Fruit fly (Drosophila melanogaster): ENCODE measurements around the gene Coq8.

Coq8 gene

DNA sequence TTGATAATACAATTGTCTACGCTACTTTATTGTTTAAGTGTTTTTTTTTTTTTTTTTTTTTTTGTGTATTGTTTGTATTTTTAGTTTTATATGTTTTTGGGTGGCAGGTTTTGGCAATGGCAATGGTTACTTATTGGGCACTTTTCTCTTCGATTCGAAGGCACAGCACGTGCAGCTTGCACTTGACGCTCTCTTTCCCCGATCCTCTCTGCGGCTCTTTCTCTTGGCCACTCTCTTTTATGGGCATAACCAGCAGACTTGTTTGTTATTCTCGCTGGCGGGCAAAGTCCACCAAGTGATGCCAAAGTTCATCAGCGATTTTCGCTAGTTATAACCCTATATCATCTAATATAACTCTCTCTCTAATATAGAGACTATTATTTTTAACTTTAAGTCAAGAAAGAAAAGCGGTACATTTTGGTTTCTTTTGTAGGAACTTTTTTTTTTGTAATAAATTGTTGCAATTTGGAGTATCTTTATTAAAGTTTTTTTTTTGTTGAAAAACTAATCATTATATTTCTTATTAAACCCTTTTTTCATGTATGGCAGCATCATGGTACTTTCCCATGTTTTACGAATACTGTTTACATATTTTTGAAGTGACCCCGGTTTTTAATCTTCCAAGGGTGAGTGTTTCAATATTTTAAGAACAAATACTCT is 10.6 kb downstream of the Coq8 start:
- TF ChIP-seq CTCF (optimal IDR thresholded peaks at IDR 0.05) (no peak), CG8478 (optimal IDR thresholded peaks at IDR 0.05) (no peak)

DNA sequence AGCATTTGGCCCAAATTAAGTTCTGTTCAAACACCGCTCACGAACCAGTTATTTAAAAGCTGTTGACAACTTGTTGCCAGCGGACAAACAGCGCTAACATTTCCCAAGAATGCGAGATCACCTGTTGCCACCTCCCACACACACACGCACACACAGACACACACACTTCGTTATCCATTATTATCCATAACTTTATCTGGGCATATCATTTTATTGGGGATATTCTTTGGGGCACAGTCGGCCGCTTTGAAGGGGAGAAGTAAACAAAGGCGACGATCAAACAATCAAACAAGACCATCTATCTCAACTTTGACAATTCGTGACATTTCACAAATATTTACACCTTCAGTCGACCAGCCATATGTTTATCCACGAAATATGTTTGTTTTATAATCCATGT is 11.8 kb downstream of the Coq8 start:
- no peak for TF ChIP-seq CTCF (optimal IDR thresholded peaks at IDR 0.05)
- TF ChIP-seq CG8478 (optimal IDR thresholded peaks at IDR 0.05): no peak

DNA sequence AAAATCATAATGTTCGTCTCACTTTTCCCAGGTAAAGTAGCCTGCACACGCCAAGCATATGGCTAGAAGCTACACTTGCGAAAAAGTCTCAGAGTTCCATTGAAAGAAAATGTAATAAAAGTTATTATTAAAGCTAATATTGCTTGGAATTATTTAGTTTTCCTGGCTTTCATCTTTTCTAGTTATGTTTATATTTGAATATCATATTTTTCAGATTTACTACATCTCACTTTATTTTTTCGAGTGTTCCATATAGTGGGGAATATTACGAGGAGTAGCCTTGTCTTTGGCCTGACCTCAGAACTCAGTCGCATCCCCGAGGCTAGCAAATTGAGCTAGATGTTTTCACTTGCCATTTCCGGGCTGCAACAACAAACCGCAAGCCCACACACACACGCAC is 13.4 kb downstream of the Coq8 start:
- TF ChIP-seq CTCF (optimal IDR thresholded peaks at IDR 0.05) (no peak), CG8478 (optimal IDR thresholded peaks at IDR 0.05) (no peak)

DNA sequence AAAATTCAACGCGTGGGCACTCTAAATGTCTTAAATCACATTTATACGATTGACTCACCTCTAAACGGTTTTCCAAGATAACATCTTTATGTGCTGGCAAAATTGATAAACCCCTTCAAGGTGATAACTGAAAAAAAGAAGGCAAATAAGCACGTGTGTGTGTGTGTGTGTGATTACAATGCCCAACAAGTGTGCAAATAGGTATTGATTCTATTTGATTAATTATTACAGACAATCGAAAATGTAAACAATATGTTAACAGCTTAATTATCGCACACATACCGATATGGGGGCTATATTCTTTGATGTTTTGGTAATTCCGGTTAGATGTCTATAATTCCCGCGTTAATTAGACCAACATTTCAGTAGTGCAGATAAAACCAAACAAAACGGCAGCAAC is 14.4 kb downstream of the Coq8 start:
- TF ChIP-seq CTCF (optimal IDR thresholded peaks at IDR 0.05): no peak
- TF ChIP-seq CG8478 (optimal IDR thresholded peaks at IDR 0.05): no peak

DNA sequence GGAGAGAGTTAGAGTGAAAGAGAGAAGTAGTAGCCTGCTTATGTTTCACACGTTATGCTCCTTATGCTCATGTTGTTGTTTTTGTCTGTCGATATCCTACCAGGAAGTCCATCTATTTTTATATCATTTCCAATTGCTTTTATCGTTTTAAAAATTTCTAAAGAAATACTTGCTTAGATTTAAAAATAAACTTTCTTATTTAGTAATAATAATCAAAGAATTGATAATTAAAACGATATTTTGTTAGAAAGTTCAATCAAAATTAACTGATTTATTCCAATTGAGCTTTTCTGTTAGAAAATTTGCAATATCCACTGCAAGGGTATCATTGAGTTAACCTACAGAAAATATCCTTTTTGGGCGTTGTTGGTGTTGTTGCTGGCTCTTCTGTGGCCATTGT is 31.1 kb downstream of the Coq8 start:
- no peak for TF ChIP-seq CTCF (optimal IDR thresholded peaks at IDR 0.05)
- TF ChIP-seq CG8478 (optimal IDR thresholded peaks at IDR 0.05): no peak

DNA sequence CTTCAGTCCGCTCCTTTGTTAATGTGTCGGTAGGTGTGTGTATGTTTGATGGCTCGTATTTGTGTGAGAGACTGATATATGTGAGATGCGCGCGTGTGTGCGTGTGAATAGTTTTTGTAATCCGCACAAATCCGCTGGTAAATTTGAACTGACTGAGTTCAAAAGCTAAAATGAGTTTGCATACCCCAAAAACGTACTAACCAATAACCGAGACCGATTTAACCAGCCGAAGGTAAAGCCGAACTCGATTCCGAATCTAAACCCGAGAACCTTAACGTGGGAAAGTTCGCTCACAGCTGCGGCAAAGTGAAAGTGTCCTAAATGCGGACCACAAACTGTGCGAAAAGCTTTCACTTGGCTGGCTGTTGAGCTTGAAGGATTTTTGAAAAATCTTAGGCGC is 32.3 kb downstream of the Coq8 start:
- no peak for TF ChIP-seq CG8478 (optimal IDR thresholded peaks at IDR 0.05)
- no peak for TF ChIP-seq CTCF (optimal IDR thresholded peaks at IDR 0.05)

DNA sequence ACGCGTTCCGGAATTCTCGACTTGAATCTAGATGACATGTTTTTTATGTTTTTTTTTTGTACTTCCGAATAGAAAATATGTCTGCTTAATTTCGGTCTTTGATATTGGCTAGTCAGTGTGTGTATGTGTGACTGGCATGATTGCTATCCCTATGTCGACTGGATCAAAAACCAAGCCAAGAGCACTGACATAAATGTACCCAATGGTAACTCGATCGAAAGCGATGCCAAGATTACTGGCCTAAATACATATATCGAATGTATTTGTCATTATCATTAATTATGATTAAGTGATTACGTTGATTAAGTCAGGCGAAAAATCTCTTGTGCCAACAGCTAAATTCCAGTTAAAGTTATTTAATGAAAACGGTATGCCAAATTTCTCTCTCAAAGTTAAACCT is 43.3 kb downstream of the Coq8 start, which contains the start of gene CG4661:
Gene CG4661, minus strand, starts transcription at position 101 of the 400 bp plus-strand sequence.
- TF ChIP-seq CTCF (optimal IDR thresholded peaks at IDR 0.05) (no peak), CG8478 (optimal IDR thresholded peaks at IDR 0.05) (no peak)

All from S2 (cell line).